Fruit fly (Drosophila melanogaster): ENCODE data around the gene tal-3A.
A peak's percentile ranks its signal among the peaks of the same experiment; 100 is the strongest.

Gene tal-3A

dm6 chr3R:13779241-13779683 lies 33.6 kb upstream of the tal-3A start, which contains the start of the genes CG42375 and CG9288:
Gene CG42375 (plus strand): TSS chr3R:13779624.
Gene CG9288 (plus strand): TSS chr3R:13779624.
- TF ChIP-seq fd59A (GFP tag; optimal IDR thresholded peaks at IDR 0.05) (no peak), CG11902 (GFP tag; optimal IDR thresholded peaks at IDR 0.05) (peak; percentile 9), Eip93F (GFP tag; optimal IDR thresholded peaks at IDR 0.05) (no peak), CG4318 (GFP tag; optimal IDR thresholded peaks at IDR 0.05) (peak; percentile 30), Ets21C (GFP tag; optimal IDR thresholded peaks at IDR 0.05) (peak; percentile 14), Lpt (GFP tag; optimal IDR thresholded peaks at IDR 0.05) (peak; percentile 62), net (GFP tag; optimal IDR thresholded peaks at IDR 0.05) (no peak), CG1621 (tag; optimal IDR thresholded peaks at IDR 0.05) (no peak), Sox15 (GFP tag; optimal IDR thresholded peaks at IDR 0.05) (no peak), topi (GFP tag; optimal IDR thresholded peaks at IDR 0.05) (peak; percentile 47), salr (GFP tag; optimal IDR thresholded peaks at IDR 0.05) (no peak), CG6276 (GFP tag; optimal IDR thresholded peaks at IDR 0.05) (peak; percentile 18), vri (GFP tag; optimal IDR thresholded peaks at IDR 0.05) (peak; percentile 78), lz (GFP tag; optimal IDR thresholded peaks at IDR 0.05) (peak; percentile 61), acj6 (GFP tag; optimal IDR thresholded peaks at IDR 0.05) (peak; percentile 8), Gug (GFP tag; IDR thresholded peaks at IDR 0.05) (peak; percentile 63), CG9139 (GFP tag; optimal IDR thresholded peaks at IDR 0.05) (no peak), Hr38 (GFP tag; optimal IDR thresholded peaks at IDR 0.05) (no peak), spab (GFP tag; optimal IDR thresholded peaks at IDR 0.05) (peak; percentile 54), eg (GFP tag; IDR thresholded peaks at IDR 0.05) (peak; percentile 83), Hr39 (GFP tag; optimal IDR thresholded peaks at IDR 0.05) (no peak), Smox (GFP tag; optimal IDR thresholded peaks at IDR 0.05) (peak; percentile 34), esn (GFP tag; optimal IDR thresholded peaks at IDR 0.05) (peak; percentile 60), CG8319 (GFP tag; optimal IDR thresholded peaks at IDR 0.05) (no peak), Ets96B (tag; optimal IDR thresholded peaks at IDR 0.05) (no peak), Hr4 (GFP tag; optimal IDR thresholded peaks at IDR 0.05) (peak; percentile 47), fd85E (GFP tag; optimal IDR thresholded peaks at IDR 0.05) (no peak), Sox102F (GFP tag; optimal IDR thresholded peaks at IDR 0.05) (no peak), CG7368 (GFP tag; optimal IDR thresholded peaks at IDR 0.05) (no peak), fkh (GFP tag; optimal IDR thresholded peaks at IDR 0.05) (no peak), CG8632 (GFP tag; optimal IDR thresholded peaks at IDR 0.05) (no peak), svp (GFP tag) (no peak), CG11762 (GFP tag; optimal IDR thresholded peaks at IDR 0.05; ENCODE audit: insufficient read depth) (peak; percentile 74), CG6792 (GFP tag; optimal IDR thresholded peaks at IDR 0.05) (peak; percentile 42), CG16779 (tag; optimal IDR thresholded peaks at IDR 0.05) (no peak), CG6854 (GFP tag; optimal IDR thresholded peaks at IDR 0.05) (no peak), CG34406 (GFP tag; optimal IDR thresholded peaks at IDR 0.05) (peak; percentile 8), CG15336 (GFP tag; IDR thresholded peaks at IDR 0.05) (peak; percentile 68), pdm3 (GFP tag; optimal IDR thresholded peaks at IDR 0.05) (peak; percentile 30), CG31627 (GFP tag; optimal IDR thresholded peaks at IDR 0.05) (no peak), CG3919 (GFP tag; optimal IDR thresholded peaks at IDR 0.05) (no peak), CG6163 (GFP tag; IDR thresholded peaks at IDR 0.05) (peak; percentile 80), CG10631 (GFP tag; optimal IDR thresholded peaks at IDR 0.05) (peak; percentile 67), CG10669 (GFP tag; optimal IDR thresholded peaks at IDR 0.05) (peak; percentile 66), Met (GFP tag; optimal IDR thresholded peaks at IDR 0.05) (peak; percentile 46), dsx (GFP tag; optimal IDR thresholded peaks at IDR 0.05; ENCODE audit: poor library complexity, severe bottlenecking) (no peak), ss (GFP tag; optimal IDR thresholded peaks at IDR 0.05) (no peak), CG8119 (GFP tag; IDR thresholded peaks at IDR 0.05) (peak; percentile 61; the same call in 2 of the 3 replicates), achi (GFP tag; optimal IDR thresholded peaks at IDR 0.05) (peak; percentile 34), CG6808 (GFP tag; optimal IDR thresholded peaks at IDR 0.05) (peak; percentile 57), CG3032 (tag; optimal IDR thresholded peaks at IDR 0.05) (peak; percentile 53), Blimp-1 (GFP tag; optimal IDR thresholded peaks at IDR 0.05) (no peak)
